Fruit fly (Drosophila melanogaster) Kc167 (cell line): ENCODE results near the gene RpS21.

ENCODE experiments used
- Myc ChIP-seq: fragments of >200 bp; optimal IDR thresholded peaks from 2 replicates; lab custom pipeline; 2017; ENCODE audit warnings: missing external identifiers
- Sin3A ChIP-seq: fragments of >200 bp; optimal IDR thresholded peaks from 2 replicates; lab custom pipeline; 2018; ENCODE audit warnings: missing external identifiers
- h ChIP-seq: fragments of >200 bp; optimal IDR thresholded peaks from 3 replicates; lab custom pipeline; 2018; ENCODE audit warnings: missing external identifiers
- insv ChIP-seq: fragments of >200 bp; optimal IDR thresholded peaks from 3 replicates; lab custom pipeline; 2018; ENCODE audit warnings: missing external identifiers
- psq ChIP-seq: fragments of >200 bp; optimal IDR thresholded peaks from 2 replicates; lab custom pipeline; 2017; ENCODE audit warnings: missing external identifiers
- ttk ChIP-seq: sonication (Bioruptor generic); optimal IDR thresholded peaks from 2 replicates; lab custom pipeline; 2017; ENCODE audit warnings: missing external identifiers

RpS21 gene

dm6 chr2L:2839850-2840249 is 16.0 kb upstream of the RpS21 start, which contains the start of gene CG2975:
TSS of gene CG2975 (plus strand) at chr2L:2840124.
- TF ChIP-seq insv (lab: Kevin White, UChicago) (no peak), Sin3A (no peak), psq (no peak), h (lab: Kevin White, UChicago) (no peak), ttk (lab: Kevin White, UChicago) (no peak), Myc (lab: Kevin White, UChicago) (no peak)

dm6 chr2L:2840311-2840710 is 15.6 kb upstream of the RpS21 start:
- TF ChIP-seq h (lab: Kevin White, UChicago) (no peak), ttk (lab: Kevin White, UChicago) (no peak), psq (no peak), Myc (lab: Kevin White, UChicago) (no peak)

dm6 chr2L:2844413-2844812 is 11.5 kb upstream of the RpS21 start, which contains the start of gene CG18558:
TSS of gene CG18558 (minus strand) at chr2L:2844513.
- TF ChIP-seq h (lab: Kevin White, UChicago), result no peak
- TF ChIP-seq psq, result no peak
- TF ChIP-seq ttk (lab: Kevin White, UChicago), result no peak
- no peak for TF ChIP-seq Sin3A
- no peak for TF ChIP-seq insv (lab: Kevin White, UChicago)
- TF ChIP-seq Myc (lab: Kevin White, UChicago), result no peak

- TF ChIP-seq psq, result no peak
- TF ChIP-seq Myc (lab: Kevin White, UChicago), result no peak
- TF ChIP-seq h (lab: Kevin White, UChicago), result no peak
Measured at dm6 chr2L:2845634-2846033, 10.2 kb upstream of the RpS21 start, which contains the start of gene CG18557. TSS of gene CG18557 (minus strand) at chr2L:2845734.

dm6 chr2L:2847112-2847682 is 8.7 kb upstream of the RpS21 start, which contains the start of the genes CG3117 and CG2983:
TSS of gene CG3117 (minus strand) at chr2L:2847212.
TSS of gene CG2983 (plus strand) at chr2L:2847632.
- TF ChIP-seq psq (no peak), Sin3A (no peak), insv (lab: Kevin White, UChicago) (no peak)

- TF ChIP-seq Sin3A (no peak), h (lab: Kevin White, UChicago) (no peak), Myc (lab: Kevin White, UChicago) (no peak), ttk (lab: Kevin White, UChicago) (no peak)
Measured at dm6 chr2L:2851589-2851988, 4.3 kb upstream of the RpS21 start.

dm6 chr2L:2855204-2855768 is 584 bp upstream of the RpS21 start:
- no peak for TF ChIP-seq Myc (lab: Kevin White, UChicago)
- TF ChIP-seq insv (lab: Kevin White, UChicago), result no peak
- TF ChIP-seq ttk (lab: Kevin White, UChicago), result no peak
- no peak for TF ChIP-seq h (lab: Kevin White, UChicago)
- TF ChIP-seq Sin3A, result no peak

dm6 chr2L:2856960-2857584 is 1.2 kb downstream of the RpS21 start, which contains the start of gene CG2991:
TSS of gene CG2991 (plus strand) at chr2L:2857164.
- TF ChIP-seq psq (no peak), h (lab: Kevin White, UChicago) (no peak), ttk (lab: Kevin White, UChicago) (no peak), Myc (lab: Kevin White, UChicago) (no peak), Sin3A (no peak)

- no peak for TF ChIP-seq Sin3A
- no peak for TF ChIP-seq insv (lab: Kevin White, UChicago)
- no peak for TF ChIP-seq h (lab: Kevin White, UChicago)
- no peak for TF ChIP-seq psq
- no peak for TF ChIP-seq Myc (lab: Kevin White, UChicago)
Measured at dm6 chr2L:2857862-2858734, 2.2 kb downstream of the RpS21 start.

- TF ChIP-seq insv (lab: Kevin White, UChicago), result no peak
- no peak for TF ChIP-seq ttk (lab: Kevin White, UChicago)
- no peak for TF ChIP-seq Sin3A
- no peak for TF ChIP-seq Myc (lab: Kevin White, UChicago)
- TF ChIP-seq psq, result no peak
- no peak for TF ChIP-seq h (lab: Kevin White, UChicago)
Measured at dm6 chr2L:2861140-2861884, 5.4 kb downstream of the RpS21 start.

- TF ChIP-seq h (lab: Kevin White, UChicago) (no peak), Sin3A (no peak), ttk (lab: Kevin White, UChicago) (no peak), insv (lab: Kevin White, UChicago) (no peak), Myc (lab: Kevin White, UChicago) (no peak), psq (no peak)
Measured at dm6 chr2L:2861885-2862620, 6.2 kb downstream of the RpS21 start.
